Worm (Caenorhabditis elegans) whole organism, L4 larva: ENCODE data around the gene aakg-5.

Experiments
- D1046.2 ChIP-seq: fragments of 200-800 bp; sonication (Bioruptor generic); IDR thresholded peaks from 2 replicates; pipeline ENCODE4 v1.3.6; 2022; ENCODE audit warnings: missing genetic modification characterization, missing compliant biosample characterization
- F37D6.2 ChIP-seq: sonication (generic microtip); optimal IDR thresholded peaks from 2 replicates; lab custom pipeline; 2016; ENCODE audit warnings: mild to moderate bottlenecking, missing genetic modification characterization, missing compliant biosample characterization
- F44E2.7 ChIP-seq: fragments of 200-800 bp; sonication (Bioruptor generic); IDR thresholded peaks from 2 replicates; pipeline ENCODE4 v2.1.2; 2022; ENCODE audit warnings: missing genetic modification characterization, missing compliant biosample characterization
- R02D3.7 ChIP-seq: fragments of 150-350 bp; sonication (generic microtip); optimal IDR thresholded peaks from 3 replicates; lab custom pipeline; 2014; ENCODE audit warnings: missing biosample characterization, missing genetic modification characterization
- T26A8.4 ChIP-seq: fragments of 200-800 bp; sonication (Bioruptor generic); IDR thresholded peaks from 2 replicates; pipeline ENCODE4 v1.3.6; 2022; ENCODE audit warnings: missing genetic modification characterization, missing compliant biosample characterization
- Y105C5A.15 ChIP-seq: fragments of 200-800 bp; sonication (Bioruptor generic); IDR thresholded peaks from 2 replicates; pipeline ENCODE4 v1.3.6; 2022; ENCODE audit warnings: missing genetic modification characterization, missing compliant biosample characterization
- Y5F2A.4 ChIP-seq: fragments of 200-800 bp; sonication (Bioruptor generic); optimal IDR thresholded peaks from 2 replicates; lab custom pipeline; 2018; ENCODE audit warnings: mild to moderate bottlenecking, missing genetic modification characterization, missing compliant biosample characterization
- ZK546.5 ChIP-seq, 2 experiments: sonication (generic microtip); optimal IDR thresholded peaks; 2 replicates each; lab custom pipeline; 2017; ENCODE audit warnings: missing biosample characterization in 2 of 2, missing genetic modification characterization in 2 of 2
- ama-1 ChIP-seq: fragments of 150-350 bp; optimal IDR thresholded peaks from 2 replicates; lab custom pipeline; 2014; ENCODE audit warnings: inconsistent platforms, mixed read lengths
- attf-4 ChIP-seq: sonication (generic microtip); optimal IDR thresholded peaks from 3 replicates; lab custom pipeline; 2017; ENCODE audit warnings: missing biosample characterization, missing genetic modification characterization
- ceh-20 ChIP-seq: fragments of 200-800 bp; sonication (Bioruptor generic); IDR thresholded peaks from 2 replicates; pipeline ENCODE4 v1.3.6; 2022; ENCODE audit warnings: missing genetic modification reagents, missing genetic modification characterization, missing compliant biosample characterization
- ceh-28 ChIP-seq: fragments of 150-350 bp; optimal IDR thresholded peaks from 2 replicates; lab custom pipeline; 2014; ENCODE audit warnings: missing biosample characterization, missing genetic modification reagents, missing genetic modification characterization
- ceh-32 ChIP-seq: sonication (generic microtip); optimal IDR thresholded peaks from 2 replicates; lab custom pipeline; 2016; ENCODE audit warnings: mild to moderate bottlenecking, missing genetic modification characterization, missing compliant biosample characterization; ENCODE audit not compliant: poor library complexity
- ceh-44 ChIP-seq: fragments of 200-800 bp; sonication (Bioruptor generic); IDR thresholded peaks from 2 replicates; pipeline ENCODE4 v1.3.6; 2022; ENCODE audit warnings: missing genetic modification reagents, missing genetic modification characterization, missing compliant biosample characterization
- ces-1 ChIP-seq: fragments of 150-350 bp; sonication (generic microtip); optimal IDR thresholded peaks from 4 replicates; lab custom pipeline; 2014; ENCODE audit warnings: missing biosample characterization, missing genetic modification reagents, missing genetic modification characterization
- cey-2 ChIP-seq: sonication (generic microtip); optimal IDR thresholded peaks from 3 replicates; lab custom pipeline; 2017; ENCODE audit warnings: missing genetic modification characterization, mild to moderate bottlenecking, missing compliant biosample characterization, antibody characterized with exemption, borderline replicate concordance; ENCODE audit not compliant: insufficient read depth
- ctbp-1 ChIP-seq: fragments of 200-800 bp; sonication (Bioruptor generic); IDR thresholded peaks from 2 replicates; pipeline ENCODE4 v1.3.6; 2022; ENCODE audit warnings: missing genetic modification reagents, missing genetic modification characterization, missing compliant biosample characterization
- dmd-6 ChIP-seq: fragments of 200-800 bp; sonication (Bioruptor generic); IDR thresholded peaks from 2 replicates; pipeline ENCODE4 v1.3.6; 2022; ENCODE audit warnings: missing genetic modification reagents, missing genetic modification characterization, missing compliant biosample characterization
- dmd-8 ChIP-seq: fragments of 200-800 bp; sonication (Bioruptor generic); IDR thresholded peaks from 2 replicates; pipeline ENCODE4 v1.3.6; 2022; ENCODE audit warnings: missing genetic modification characterization, missing compliant biosample characterization
- dmd-9 ChIP-seq: fragments of 200-800 bp; sonication (Bioruptor generic); IDR thresholded peaks from 2 replicates; pipeline ENCODE4 v1.3.6; 2022; ENCODE audit warnings: missing genetic modification reagents, missing genetic modification characterization, missing compliant biosample characterization
- duxl-1 ChIP-seq: sonication (generic microtip); optimal IDR thresholded peaks from 2 replicates; lab custom pipeline; 2016; ENCODE audit warnings: mild to moderate bottlenecking, missing genetic modification characterization, moderate library complexity, missing compliant biosample characterization; ENCODE audit not compliant: poor library complexity
- dve-1 ChIP-seq: sonication (generic microtip); optimal IDR thresholded peaks from 2 replicates; lab custom pipeline; 2017; ENCODE audit warnings: antibody characterized with exemption, mild to moderate bottlenecking, missing genetic modification characterization, missing compliant biosample characterization; ENCODE audit not compliant: insufficient read depth
- fkh-10 ChIP-seq: fragments of 150-350 bp; optimal IDR thresholded peaks from 2 replicates; lab custom pipeline; 2014; ENCODE audit warnings: missing biosample characterization, missing genetic modification reagents, missing genetic modification characterization
- hif-1 ChIP-seq, 2 experiments: sonication (generic microtip); optimal IDR thresholded peaks; 2 replicates each; lab custom pipeline; 2016 to 2017; ENCODE audit warnings: missing compliant biosample characterization in 2 of 2, missing genetic modification characterization in 2 of 2, missing genetic modification reagents in 2 of 2, missing genotype in 2 of 2, mild to moderate bottlenecking in 1 of 2
- hlh-11 ChIP-seq: fragments of 200-800 bp; sonication (Bioruptor generic); optimal IDR thresholded peaks from 2 replicates; lab custom pipeline; 2018; ENCODE audit warnings: mild to moderate bottlenecking, missing genetic modification characterization, missing compliant biosample characterization
- hlh-30 ChIP-seq: sonication (generic microtip); optimal IDR thresholded peaks from 2 replicates; lab custom pipeline; 2017; ENCODE audit warnings: antibody characterized with exemption, mild to moderate bottlenecking, missing genetic modification characterization, missing compliant biosample characterization; ENCODE audit not compliant: insufficient read depth
- hmg-1.1 ChIP-seq: fragments of 200-800 bp; sonication (Bioruptor generic); IDR thresholded peaks from 2 replicates; pipeline ENCODE4 v1.3.6; 2022; ENCODE audit warnings: missing genetic modification reagents, missing genetic modification characterization, missing compliant biosample characterization
- lin-1 ChIP-seq: fragments of 200-800 bp; sonication (Bioruptor generic); IDR thresholded peaks from 2 replicates; pipeline ENCODE4 v1.3.6; 2022; ENCODE audit warnings: missing genetic modification reagents, missing genetic modification characterization, missing compliant biosample characterization
- lin-15B ChIP-seq: fragments of 150-350 bp; sonication (generic microtip); optimal IDR thresholded peaks from 3 replicates; lab custom pipeline; 2014; ENCODE audit warnings: missing biosample characterization, missing genetic modification characterization
- lin-38 ChIP-seq: fragments of 200-800 bp; sonication (Bioruptor generic); IDR thresholded peaks from 2 replicates; pipeline ENCODE4 v1.3.6; 2022; ENCODE audit warnings: missing genetic modification reagents, missing genetic modification characterization, missing compliant biosample characterization
- madf-9 ChIP-seq: fragments of 200-800 bp; sonication (Bioruptor generic); conservative IDR thresholded peaks from 2 replicates; pipeline ENCODE4 v1.3.6; 2022; ENCODE audit warnings: missing genetic modification reagents, missing genetic modification characterization, missing compliant biosample characterization
- mep-1 ChIP-seq: fragments of 150-350 bp; sonication (generic microtip); optimal IDR thresholded peaks from 3 replicates; lab custom pipeline; 2014; ENCODE audit warnings: missing biosample characterization, missing genetic modification characterization
- mes-2 ChIP-seq: sonication (generic microtip); optimal IDR thresholded peaks from 2 replicates; lab custom pipeline; 2016; ENCODE audit warnings: missing genotype, mild to moderate bottlenecking, missing genetic modification characterization, missing compliant biosample characterization; ENCODE audit not compliant: poor library complexity, severe bottlenecking
- nhr-10 ChIP-seq: fragments of 150-350 bp; optimal IDR thresholded peaks from 2 replicates; lab custom pipeline; 2014; ENCODE audit warnings: missing biosample characterization, missing genetic modification characterization
- nhr-102 ChIP-seq: sonication (generic microtip); optimal IDR thresholded peaks from 2 replicates; lab custom pipeline; 2016; ENCODE audit warnings: mild to moderate bottlenecking, missing genetic modification characterization, moderate library complexity, missing compliant biosample characterization
- nhr-11 ChIP-seq: fragments of 150-350 bp; optimal IDR thresholded peaks from 2 replicates; lab custom pipeline; 2014; ENCODE audit warnings: missing biosample characterization, missing genetic modification characterization
- nhr-237 ChIP-seq: sonication (generic microtip); optimal IDR thresholded peaks from 2 replicates; lab custom pipeline; 2017; ENCODE audit warnings: missing biosample characterization, missing genetic modification characterization
- nhr-25 ChIP-seq: sonication (generic microtip); optimal IDR thresholded peaks from 2 replicates; lab custom pipeline; 2017; ENCODE audit warnings: missing genetic modification characterization, mild to moderate bottlenecking, missing compliant biosample characterization, antibody characterized with exemption, moderate library complexity, borderline replicate concordance; ENCODE audit not compliant: insufficient read depth
- nhr-28 ChIP-seq: fragments of 150-350 bp; optimal IDR thresholded peaks from 2 replicates; lab custom pipeline; 2014; ENCODE audit warnings: missing biosample characterization, missing genetic modification characterization
- nhr-6 ChIP-seq: fragments of 150-350 bp; optimal IDR thresholded peaks from 2 replicates; lab custom pipeline; 2014; ENCODE audit warnings: missing biosample characterization, missing genetic modification characterization
- nhr-76 ChIP-seq: fragments of 150-350 bp; optimal IDR thresholded peaks from 2 replicates; lab custom pipeline; 2014; ENCODE audit warnings: missing biosample characterization, missing genetic modification characterization
- pqm-1 ChIP-seq: sonication (generic microtip); optimal IDR thresholded peaks from 2 replicates; lab custom pipeline; 2017; ENCODE audit warnings: missing biosample characterization, missing genetic modification characterization
- saeg-2 ChIP-seq: fragments of 200-800 bp; sonication (Bioruptor generic); IDR thresholded peaks from 2 replicates; pipeline ENCODE4 v1.3.6; 2022; ENCODE audit warnings: missing genetic modification reagents, missing genetic modification characterization, missing compliant biosample characterization
- sdz-12 ChIP-seq: fragments of 200-800 bp; sonication (Bioruptor generic); optimal IDR thresholded peaks from 2 replicates; lab custom pipeline; 2018; ENCODE audit warnings: mild to moderate bottlenecking, missing genetic modification characterization, missing compliant biosample characterization
- snpc-4 ChIP-seq: fragments of 150-350 bp; optimal IDR thresholded peaks from 2 replicates; lab custom pipeline; 2014; ENCODE audit warnings: missing biosample characterization, missing genetic modification characterization
- tag-97 ChIP-seq: fragments of 200-800 bp; sonication (Bioruptor generic); IDR thresholded peaks from 2 replicates; pipeline ENCODE4 v1.3.6; 2022; ENCODE audit warnings: missing genetic modification characterization, missing compliant biosample characterization
- unc-130 ChIP-seq: sonication (generic microtip); optimal IDR thresholded peaks from 2 replicates; lab custom pipeline; 2016; ENCODE audit warnings: missing genetic modification reagents, missing genetic modification characterization, missing compliant biosample characterization
- unc-62 ChIP-seq, 3 experiments: fragments of 150-350 bp in 1 of 3; sonication (generic microtip); optimal IDR thresholded peaks in 2 of 3; peaks in 1 of 3; 1 replicate in 1 of 3; 2 replicates in 2 of 3; lab custom pipeline; 2014 to 2017; ENCODE audit warnings: missing biosample characterization in 3 of 3, missing genetic modification characterization in 3 of 3, missing genetic modification reagents in 3 of 3, missing genotype in 1 of 3
- vab-7 ChIP-seq: fragments of 200-800 bp; sonication (Bioruptor generic); IDR thresholded peaks from 2 replicates; pipeline ENCODE4 v1.3.6; 2022; ENCODE audit warnings: missing genetic modification reagents, missing genetic modification characterization, missing compliant biosample characterization
- zfp-3 ChIP-seq: fragments of 200-800 bp; sonication (Bioruptor generic); conservative IDR thresholded peaks from 2 replicates; pipeline ENCODE4 v1.3.6; 2022; ENCODE audit warnings: missing genetic modification reagents, missing genetic modification characterization, missing compliant biosample characterization

Gene aakg-5

DNA sequence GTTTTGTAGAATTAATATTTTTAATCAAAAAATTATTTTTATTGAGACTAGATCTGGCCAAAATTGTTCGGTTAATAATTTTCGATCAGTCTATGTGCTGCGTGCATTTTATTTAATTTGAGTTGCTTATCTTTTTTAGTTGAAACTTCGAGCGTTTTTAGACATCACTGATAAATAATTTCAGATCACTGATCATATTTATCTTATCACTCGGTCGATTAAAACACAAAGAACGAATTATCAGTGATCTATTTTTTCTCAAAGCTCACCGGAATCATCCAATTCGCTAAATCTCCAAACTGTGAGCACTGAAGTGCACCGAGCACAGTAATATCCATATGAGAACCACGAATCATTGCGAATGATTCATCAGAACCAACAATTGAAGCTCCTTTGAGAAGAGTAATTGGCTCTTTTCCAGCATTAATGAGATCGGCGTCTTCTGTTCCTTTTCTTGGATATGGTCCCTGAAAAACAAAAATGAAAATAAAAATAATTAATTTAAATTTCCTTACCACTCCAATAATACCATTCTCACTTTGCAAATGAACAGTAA is 39.8 kb downstream of the aakg-5 start:
- TF ChIP-seq F44E2.7 (GFP tag; lab: Robert Waterston, UW) (no peak), dmd-8 (GFP tag; lab: Robert Waterston, UW) (no peak), pqm-1 (tag; lab: Kevin White, UChicago) (peak; percentile 53), vab-7 (no peak), nhr-76 (tag; lab: Kevin White, UChicago) (no peak), ctbp-1 (GFP tag; lab: Robert Waterston, UW) (no peak), F37D6.2 (tag; lab: Kevin White, UChicago) (no peak), unc-130 (GFP tag; lab: Kevin White, UChicago) (no peak), ama-1 (lab: Kevin White, UChicago) (no peak), duxl-1 (peak; percentile 26), lin-1 (GFP tag; lab: Robert Waterston, UW) (no peak), D1046.2 (GFP tag; lab: Robert Waterston, UW) (no peak), nhr-102 (tag; lab: Kevin White, UChicago) (no peak), hlh-11 (tag; lab: Kevin White, UChicago) (peak; percentile 32), dmd-9 (GFP tag; lab: Robert Waterston, UW) (no peak), mes-2 (tag; lab: Kevin White, UChicago) (no peak), mep-1 (peak; percentile 43), tag-97 (GFP tag; lab: Robert Waterston, UW) (no peak), nhr-11 (tag; lab: Kevin White, UChicago) (no peak), nhr-237 (tag; lab: Kevin White, UChicago) (no peak), hmg-1.1 (GFP tag; lab: Robert Waterston, UW) (no peak), ZK546.5 (tag; optimal IDR thresholded peaks at IDR 0.05; lab: Kevin White, UChicago) (no peak), T26A8.4 (GFP tag; lab: Robert Waterston, UW) (no peak), ceh-32 (tag; lab: Kevin White, UChicago) (no peak), dve-1 (tag; lab: Kevin White, UChicago) (peak; percentile 68), ceh-28 (no peak), snpc-4 (tag; lab: Kevin White, UChicago) (no peak), hlh-30 (no peak), cey-2 (no peak), lin-15B (no peak), saeg-2 (GFP tag; lab: Robert Waterston, UW) (no peak), lin-38 (GFP tag; lab: Robert Waterston, UW) (no peak), nhr-28 (tag; lab: Kevin White, UChicago) (peak; percentile 1), R02D3.7 (tag; lab: Kevin White, UChicago) (no peak), fkh-10 (GFP tag; lab: Kevin White, UChicago) (no peak), ceh-44 (GFP tag; lab: Robert Waterston, UW) (no peak), Y5F2A.4 (GFP tag; lab: Kevin White, UChicago) (no peak), nhr-25 (peak; percentile 16), unc-62 (GFP tag; optimal IDR thresholded peaks at IDR 0.05 in 1 of 2; lab: Kevin White, UChicago) (no peak), unc-62 (tag; optimal IDR thresholded peaks at IDR 0.05; lab: Kevin White, UChicago) (no peak), nhr-10 (tag; lab: Kevin White, UChicago) (peak; percentile 3), madf-9 (0 out of 2 replicates have a peak, but pooled peaks have one; percentile 8), hif-1 (tag; optimal IDR thresholded peaks at IDR 0.05; lab: Kevin White, UChicago) (no peak), ceh-20 (no peak), nhr-6 (tag; lab: Kevin White, UChicago) (no peak), dmd-6 (GFP tag; lab: Robert Waterston, UW) (peak; percentile 64), ces-1 (GFP tag; lab: Kevin White, UChicago) (no peak), Y105C5A.15 (GFP tag; lab: Robert Waterston, UW) (no peak), sdz-12 (GFP tag; lab: Kevin White, UChicago) (no peak), attf-4 (tag; lab: Kevin White, UChicago) (no peak), zfp-3 (no peak)
